Worm (Caenorhabditis elegans): ENCODE results near the gene C36B7.4.

ce11 chrX:7037998-7038397, 47.8 kb downstream of the C36B7.4 start:
- TF ChIP-seq zag-1 (tag; optimal IDR thresholded peaks at IDR 0.05) (no peak), ztf-11 (tag; optimal IDR thresholded peaks at IDR 0.05) (no peak), sma-9 (GFP tag; optimal IDR thresholded peaks at IDR 0.05) (no peak), sma-9 (tag; optimal IDR thresholded peaks at IDR 0.05) (no peak), nhr-77 (tag; optimal IDR thresholded peaks at IDR 0.05) (no peak), nhr-12 (tag; optimal IDR thresholded peaks at IDR 0.05) (no peak), lin-39 (tag; optimal IDR thresholded peaks at IDR 0.05) (no peak)
